Worm (Caenorhabditis elegans): ENCODE results near the gene ZK1290.13.

- TF ChIP-seq snpc-4 (tag; optimal IDR thresholded peaks at IDR 0.05) (no peak), nhr-12 (tag; optimal IDR thresholded peaks at IDR 0.05) (no peak), lin-13 (tag; optimal IDR thresholded peaks at IDR 0.05) (no peak), sptf-1 (tag; optimal IDR thresholded peaks at IDR 0.05) (no peak), unc-62 (GFP tag; optimal IDR thresholded peaks at IDR 0.05) (no peak), elt-3 (tag; optimal IDR thresholded peaks at IDR 0.05) (no peak), unc-120 (tag; optimal IDR thresholded peaks at IDR 0.05; ENCODE audit: poor library complexity, severe bottlenecking) (no peak), nhr-28 (tag; optimal IDR thresholded peaks at IDR 0.05) (no peak), mep-1 (tag; optimal IDR thresholded peaks at IDR 0.05) (no peak), M03D4.4 (tag; optimal IDR thresholded peaks at IDR 0.05) (no peak), pha-4 (tag; optimal IDR thresholded peaks at IDR 0.05) (no peak), ztf-11 (tag; optimal IDR thresholded peaks at IDR 0.05) (no peak), lsy-2 (tag; optimal IDR thresholded peaks at IDR 0.05) (no peak), nhr-237 (tag; optimal IDR thresholded peaks at IDR 0.05) (no peak)
These were observed 20.6 kb downstream of the ZK1290.13 start, which contains the start of gene ZK1290.14 for ce11 chrII:7555454-7555853.

Data from whole organism, mixed stage, embryonic.